Worm (Caenorhabditis elegans) whole organism, L4 larva: ENCODE results near the gene F14H12.2.

Experiments
- egl-27 ChIP-seq: sonication (generic microtip); optimal IDR thresholded peaks from 3 replicates; lab custom pipeline; 2017; ENCODE audit warnings: missing biosample characterization, missing genetic modification reagents, missing genetic modification characterization
- zag-1 ChIP-seq: fragments of 150-350 bp; optimal IDR thresholded peaks from 2 replicates; lab custom pipeline; 2014; ENCODE audit warnings: missing biosample characterization, missing genetic modification characterization

DNA sequence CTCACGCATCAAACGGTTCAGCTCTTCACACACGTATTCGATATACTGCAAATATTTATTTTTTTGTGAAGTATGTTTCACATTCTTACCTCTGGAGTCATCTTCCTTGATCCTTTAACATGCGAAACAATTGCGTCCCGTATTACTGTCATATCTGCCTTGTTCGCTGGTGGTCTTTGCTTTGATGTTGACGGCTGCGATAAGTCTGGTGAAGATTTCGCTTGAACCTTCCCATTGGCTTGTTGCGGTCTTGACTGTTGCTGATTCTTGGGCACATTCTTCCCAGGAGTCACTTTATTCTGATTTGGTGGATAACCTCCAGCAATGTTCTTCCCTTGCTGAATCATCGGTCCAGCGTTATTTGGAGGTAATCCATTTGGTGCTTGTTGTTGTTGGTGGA, 47.1 kb upstream of the F14H12.2 start:
- TF ChIP-seq zag-1 (tag; lab: Kevin White, UChicago) = no peak
- no peak for TF ChIP-seq egl-27 (tag; lab: Kevin White, UChicago)
